Fruit fly (Drosophila melanogaster) whole organism, embryonic: ENCODE data around the gene Nazo.

ENCODE experiments used
- CG14441 ChIP-seq: fragments of 200-800 bp; sonication (Bioruptor generic); IDR thresholded peaks from 2 replicates; pipeline ENCODE4 v1.3.6; 2022; ENCODE audit warnings: missing biosample characterization, missing genetic modification characterization
- CG34376 ChIP-seq: fragments of 200-800 bp; sonication (Bioruptor generic); optimal IDR thresholded peaks from 2 replicates; lab custom pipeline; 2018; ENCODE audit warnings: missing biosample characterization, mild to moderate bottlenecking, missing genetic modification characterization
- CG5180 ChIP-seq: fragments of 200-800 bp; sonication (Bioruptor generic); optimal IDR thresholded peaks from 3 replicates; lab custom pipeline; 2017; ENCODE audit warnings: missing biosample characterization, missing genetic modification characterization, mild to moderate bottlenecking, moderate library complexity, missing genetic modification reagents
- Hr39 ChIP-seq: fragments of >200 bp; optimal IDR thresholded peaks from 2 replicates; lab custom pipeline; 2017
- Max ChIP-seq: fragments of 200-800 bp; sonication (Bioruptor generic); optimal IDR thresholded peaks from 2 replicates; lab custom pipeline; 2016; ENCODE audit warnings: missing biosample characterization, mild to moderate bottlenecking, missing genetic modification characterization
- tgo ChIP-seq: fragments of 200-800 bp; sonication (Bioruptor generic); IDR thresholded peaks from 3 replicates; pipeline ENCODE4 v1.3.6; 2022; ENCODE audit warnings: missing biosample characterization, missing genetic modification characterization

DNA sequence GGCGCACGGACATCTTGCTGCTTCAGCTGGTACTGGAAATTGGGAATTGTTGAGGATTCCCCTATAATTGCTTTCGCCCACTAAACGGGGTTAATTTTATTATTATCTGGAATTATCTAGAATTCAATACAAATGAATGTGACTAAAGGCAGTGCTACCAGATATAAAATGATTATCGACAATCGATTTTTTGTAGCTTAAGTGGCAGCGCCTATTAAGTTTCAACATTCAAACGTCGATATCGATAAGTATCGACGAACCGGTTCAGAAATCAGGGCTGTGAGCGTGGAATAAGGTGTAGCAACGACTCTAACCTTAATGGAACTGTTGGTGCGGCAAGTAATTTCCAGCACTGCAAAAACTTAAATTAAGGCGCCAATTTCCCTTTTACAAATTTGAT lies 17.4 kb downstream of the Nazo start, which contains the start of gene Sgt1:
- TF ChIP-seq tgo (GFP tag; lab: Robert Waterston, UW) (no peak), Hr39 (lab: Kevin White, UChicago) (no peak), Max (peak; percentile 34), CG34376 (peak; percentile 78), CG14441 (GFP tag; lab: Robert Waterston, UW) (no peak), CG5180 (GFP tag; lab: Kevin White, UChicago) (no peak)
